Worm (Caenorhabditis elegans) whole organism, mixed stage, embryonic: ENCODE data around the gene cyp-29A4.

ENCODE experiments used
- ceh-39 ChIP-seq: fragments of 150-350 bp; optimal IDR thresholded peaks from 2 replicates; lab custom pipeline; 2014; ENCODE audit warnings: missing biosample characterization, missing genetic modification characterization
- ces-1 ChIP-seq: fragments of 150-350 bp; optimal IDR thresholded peaks from 2 replicates; lab custom pipeline; 2014; ENCODE audit warnings: missing biosample characterization, missing genetic modification reagents, missing genetic modification characterization
- ham-2 ChIP-seq: fragments of 200-800 bp; sonication (Bioruptor generic); optimal IDR thresholded peaks from 2 replicates; lab custom pipeline; 2018; ENCODE audit warnings: mild to moderate bottlenecking, missing genetic modification characterization, missing compliant biosample characterization
- lin-32 ChIP-seq: fragments of 200-800 bp; sonication (Bioruptor generic); optimal IDR thresholded peaks from 2 replicates; lab custom pipeline; 2018; ENCODE audit warnings: mild to moderate bottlenecking, missing genetic modification characterization, missing compliant biosample characterization
- lsy-2 ChIP-seq: fragments of 150-350 bp; optimal IDR thresholded peaks from 2 replicates; lab custom pipeline; 2014; ENCODE audit warnings: missing biosample characterization, missing genetic modification characterization
- mep-1 ChIP-seq: fragments of 150-350 bp; optimal IDR thresholded peaks from 2 replicates; lab custom pipeline; 2017; ENCODE audit warnings: missing biosample characterization, missing genetic modification reagents, missing genetic modification characterization, inconsistent platforms
- nhr-12 ChIP-seq: fragments of 150-350 bp; optimal IDR thresholded peaks from 2 replicates; lab custom pipeline; 2014; ENCODE audit warnings: missing biosample characterization, missing genetic modification characterization
- nhr-2 ChIP-seq: fragments of 150-350 bp; optimal IDR thresholded peaks from 2 replicates; lab custom pipeline; 2014; ENCODE audit warnings: missing biosample characterization, missing genetic modification characterization
- nhr-28 ChIP-seq: fragments of 150-350 bp; optimal IDR thresholded peaks from 2 replicates; lab custom pipeline; 2014; ENCODE audit warnings: missing biosample characterization, missing genetic modification characterization
- pha-4 ChIP-seq: fragments of 150-350 bp; optimal IDR thresholded peaks from 2 replicates; lab custom pipeline; 2018; ENCODE audit warnings: missing biosample characterization, missing genetic modification reagents, missing genetic modification characterization
- snpc-4 ChIP-seq: fragments of 150-350 bp; optimal IDR thresholded peaks from 2 replicates; lab custom pipeline; 2014; ENCODE audit warnings: missing biosample characterization, missing genetic modification characterization
- unc-62 ChIP-seq: fragments of 150-350 bp; optimal IDR thresholded peaks from 2 replicates; lab custom pipeline; 2014; ENCODE audit warnings: missing biosample characterization, missing genetic modification reagents, missing genetic modification characterization

DNA sequence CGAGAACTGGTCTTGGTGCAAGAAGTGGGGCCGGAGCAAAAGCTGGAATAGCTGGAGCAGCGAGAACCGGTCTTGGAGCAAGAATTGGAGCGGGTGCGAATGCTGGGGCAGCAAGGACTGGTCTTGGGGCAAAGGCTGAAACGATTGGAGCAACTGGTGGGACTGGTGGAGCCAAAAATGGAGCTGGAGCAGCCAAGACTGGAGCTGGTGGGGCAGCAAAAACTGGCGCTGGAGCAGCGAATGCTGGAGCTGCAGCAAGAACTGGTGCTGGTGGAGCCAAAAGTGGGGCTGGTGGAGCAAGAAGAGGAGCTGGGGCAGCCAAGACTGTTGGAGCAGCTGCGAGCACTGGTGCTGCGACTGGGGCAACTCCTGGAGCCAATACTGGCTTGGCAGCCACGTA lies 26.0 kb upstream of the cyp-29A4 start:
- TF ChIP-seq lin-32 (no peak), ces-1 (no peak), nhr-12 (no peak), pha-4 (tag; lab: Kevin White, UChicago) (no peak), snpc-4 (tag; lab: Kevin White, UChicago) (no peak), nhr-2 (tag; lab: Kevin White, UChicago) (no peak), unc-62 (GFP tag; lab: Kevin White, UChicago) (no peak), ceh-39 (tag; lab: Kevin White, UChicago) (no peak), nhr-28 (tag; lab: Kevin White, UChicago) (no peak), mep-1 (tag; lab: Kevin White, UChicago) (no peak), lsy-2 (tag; lab: Kevin White, UChicago) (no peak), ham-2 (GFP tag; lab: Kevin White, UChicago) (no peak)
